Fruit fly (Drosophila melanogaster): Measurements from ENCODE around the gene Mat89Ba.

dm6 chr3R:16284901-16285300 lies 12.7 kb upstream of the Mat89Ba start:
- no peak for TF ChIP-seq Rel (GFP tag; optimal IDR thresholded peaks at IDR 0.05)
- peak; percentile 65 for TF ChIP-seq Rel (tag; optimal IDR thresholded peaks at IDR 0.05)
- TF ChIP-seq CG9705 (GFP tag; optimal IDR thresholded peaks at IDR 0.05), result no peak
- TF ChIP-seq Sp1 (GFP tag; optimal IDR thresholded peaks at IDR 0.05), result no peak
- no peak for TF ChIP-seq Vsx2 (GFP tag; optimal IDR thresholded peaks at IDR 0.05; ENCODE audit: partially characterized antibody)
- no peak for TF ChIP-seq Hnf4 (GFP tag; optimal IDR thresholded peaks at IDR 0.05)
- no peak for TF ChIP-seq jim (GFP tag; optimal IDR thresholded peaks at IDR 0.05)
- TF ChIP-seq HLH106 (tag; optimal IDR thresholded peaks at IDR 0.05), result no peak
- TF ChIP-seq OdsH (GFP tag; optimal IDR thresholded peaks at IDR 0.05), result no peak
- TF ChIP-seq CG32264 (GFP tag; optimal IDR thresholded peaks at IDR 0.05), result no peak
- TF ChIP-seq GATAd (GFP tag; optimal IDR thresholded peaks at IDR 0.05), result no peak
- TF ChIP-seq usp (GFP tag; optimal IDR thresholded peaks at IDR 0.05), result no peak
